Fruit fly (Drosophila melanogaster) whole organism: Measurements from ENCODE around the gene Dph2.

Experiments
- CG8478 ChIP-seq: fragments of >200 bp; optimal IDR thresholded peaks from 2 replicates; lab custom pipeline; 2018; ENCODE audit warnings: inconsistent platforms
- Dll ChIP-seq: fragments of >200 bp; optimal IDR thresholded peaks from 2 replicates; lab custom pipeline; 2017
- psq ChIP-seq: fragments of >200 bp; optimal IDR thresholded peaks from 2 replicates; lab custom pipeline; 2017

- no peak for TF ChIP-seq Dll
- no peak for TF ChIP-seq CG8478 (lab: Kevin White, UChicago)
- no peak for TF ChIP-seq psq (lab: Kevin White, UChicago)
These were observed 49.0 kb downstream of the Dph2 start, which contains the start of gene CG3610 for dm6 chr3R:14844743-14845142.
